Fruit fly (Drosophila melanogaster) whole organism, pupa: ENCODE results near the gene Cyp28d1.

Experiments used
- CG10348 ChIP-seq: fragments of 200-800 bp; sonication (Bioruptor generic); IDR thresholded peaks from 2 replicates; pipeline ENCODE4 v1.3.6; 2022; ENCODE audit warnings: missing biosample characterization, missing genetic modification characterization
- CG12605 ChIP-seq: fragments of 200-800 bp; sonication (Bioruptor generic); IDR thresholded peaks from 2 replicates; pipeline ENCODE4 v1.3.6; 2022; ENCODE audit warnings: missing biosample characterization, missing genetic modification characterization
- CG13204 ChIP-seq: fragments of 200-800 bp; sonication (Bioruptor generic); optimal IDR thresholded peaks from 2 replicates; lab custom pipeline; 2018; ENCODE audit warnings: missing biosample characterization, mild to moderate bottlenecking, missing genetic modification characterization, moderate library complexity
- CG14655 ChIP-seq: fragments of 200-800 bp; sonication (Bioruptor generic); optimal IDR thresholded peaks from 3 replicates; lab custom pipeline; 2017; ENCODE audit warnings: mild to moderate bottlenecking, missing biosample characterization, missing genetic modification reagents, missing genetic modification characterization
- CG15710 ChIP-seq: fragments of 200-800 bp; sonication (Bioruptor generic); optimal IDR thresholded peaks from 2 replicates; lab custom pipeline; 2018; ENCODE audit warnings: missing biosample characterization, mild to moderate bottlenecking, missing genetic modification characterization, moderate library complexity
- CG17806 ChIP-seq: fragments of 200-800 bp; sonication (Bioruptor generic); optimal IDR thresholded peaks from 2 replicates; lab custom pipeline; 2018; ENCODE audit warnings: missing biosample characterization, mild to moderate bottlenecking, missing genetic modification characterization, moderate library complexity
- CG32121 ChIP-seq: fragments of 200-800 bp; sonication (Bioruptor generic); IDR thresholded peaks from 2 replicates; pipeline ENCODE4 v1.3.6; 2022; ENCODE audit warnings: missing biosample characterization, missing genetic modification characterization
- CG34367 ChIP-seq: fragments of 200-800 bp; sonication (Bioruptor generic); optimal IDR thresholded peaks from 2 replicates; lab custom pipeline; 2018; ENCODE audit warnings: missing biosample characterization, mild to moderate bottlenecking, missing genetic modification characterization
- CG4496 ChIP-seq: fragments of 200-800 bp; sonication (Bioruptor generic); IDR thresholded peaks from 3 replicates; pipeline ENCODE4 v1.3.6; 2022; ENCODE audit warnings: missing biosample characterization, missing genetic modification characterization
- CG8159 ChIP-seq: fragments of 200-800 bp; sonication (Bioruptor generic); optimal IDR thresholded peaks from 3 replicates; lab custom pipeline; 2018; ENCODE audit warnings: missing biosample characterization, mild to moderate bottlenecking, missing genetic modification characterization, moderate library complexity
- CG8301 ChIP-seq: fragments of 200-800 bp; sonication (Bioruptor generic); optimal IDR thresholded peaks from 2 replicates; lab custom pipeline; 2018; ENCODE audit warnings: missing biosample characterization, mild to moderate bottlenecking, missing genetic modification characterization
- CG9948 ChIP-seq: fragments of 200-800 bp; sonication (Bioruptor generic); optimal IDR thresholded peaks from 2 replicates; lab custom pipeline; 2018; ENCODE audit warnings: missing biosample characterization, mild to moderate bottlenecking, missing genetic modification characterization, moderate library complexity
- D1 ChIP-seq: fragments of 200-800 bp; sonication (Bioruptor generic); optimal IDR thresholded peaks from 2 replicates; lab custom pipeline; 2018; ENCODE audit warnings: missing biosample characterization, mild to moderate bottlenecking, missing genetic modification characterization, moderate library complexity
- EcR ChIP-seq: fragments of 200-800 bp; sonication (Bioruptor generic); optimal IDR thresholded peaks from 3 replicates; lab custom pipeline; 2019; ENCODE audit warnings: missing biosample characterization, missing genetic modification characterization, mild to moderate bottlenecking, moderate library complexity, missing genetic modification reagents
- Ets98B ChIP-seq: fragments of 200-800 bp; sonication (Bioruptor generic); IDR thresholded peaks from 2 replicates; pipeline ENCODE4 v1.3.6; 2022; ENCODE audit warnings: missing biosample characterization, missing genetic modification characterization
- Pif1A ChIP-seq: fragments of 200-800 bp; sonication (Bioruptor generic); optimal IDR thresholded peaks from 3 replicates; lab custom pipeline; 2016; ENCODE audit warnings: missing biosample characterization, missing genetic modification characterization
- Pif1B ChIP-seq: fragments of 200-800 bp; sonication (Bioruptor generic); optimal IDR thresholded peaks from 3 replicates; lab custom pipeline; 2016; ENCODE audit warnings: missing biosample characterization, missing genetic modification characterization
- Snoo ChIP-seq: fragments of 200-800 bp; sonication (Bioruptor generic); optimal IDR thresholded peaks from 3 replicates; lab custom pipeline; 2017; ENCODE audit warnings: missing biosample characterization, mild to moderate bottlenecking, missing genetic modification characterization, inconsistent platforms
- fd96Ca ChIP-seq: fragments of 200-800 bp; sonication (Bioruptor generic); IDR thresholded peaks from 3 replicates; pipeline ENCODE4 v1.3.6; 2022; ENCODE audit warnings: missing biosample characterization, missing genetic modification characterization
- gl ChIP-seq: fragments of 200-800 bp; sonication (Bioruptor generic); optimal IDR thresholded peaks from 2 replicates; lab custom pipeline; 2018; ENCODE audit warnings: missing biosample characterization, mild to moderate bottlenecking, missing genetic modification characterization
- rn ChIP-seq: fragments of 200-800 bp; sonication (Bioruptor generic); IDR thresholded peaks from 2 replicates; pipeline ENCODE4 v1.3.6; 2022; ENCODE audit warnings: missing biosample characterization, missing genetic modification characterization

Gene Cyp28d1

dm6 chr2L:5261223-5261984, 51.1 kb downstream of the Cyp28d1 start:
- TF ChIP-seq CG14655 (GFP tag; lab: Kevin White, UChicago) (peak; percentile 87), gl (tag; lab: Kevin White, UChicago) (peak; percentile 87), CG17806 (peak; percentile 91), CG4496 (GFP tag; lab: Robert Waterston, UW) (peak; percentile 87), EcR (peak; percentile 34), CG12605 (GFP tag; lab: Robert Waterston, UW) (peak; percentile 68), CG15710 (peak; percentile 81), CG10348 (GFP tag; lab: Robert Waterston, UW) (no peak), rn (GFP tag; lab: Robert Waterston, UW) (peak; percentile 48; the same call in 1 of the 2 replicates), Ets98B (GFP tag; lab: Robert Waterston, UW) (peak; percentile 75), Snoo (tag; lab: Kevin White, UChicago) (peak; percentile 71), CG34367 (tag; lab: Kevin White, UChicago) (peak; percentile 87), CG8301 (tag; lab: Kevin White, UChicago) (peak; percentile 88), CG8159 (tag; lab: Kevin White, UChicago) (peak; percentile 90), CG32121 (GFP tag; lab: Robert Waterston, UW) (peak; percentile 74), CG13204 (GFP tag; lab: Kevin White, UChicago) (peak; percentile 66), Pif1A (GFP tag; lab: Kevin White, UChicago) (peak; percentile 91), CG9948 (peak; percentile 85), fd96Ca (GFP tag; lab: Robert Waterston, UW) (peak; percentile 79), D1 (tag; lab: Kevin White, UChicago) (peak; percentile 63), Pif1B (peak; percentile 86)
